Worm (Caenorhabditis elegans): ENCODE results near the gene pix-1.
A peak's percentile ranks its signal among the peaks of the same experiment; 100 is the strongest.

Gene pix-1

DNA sequence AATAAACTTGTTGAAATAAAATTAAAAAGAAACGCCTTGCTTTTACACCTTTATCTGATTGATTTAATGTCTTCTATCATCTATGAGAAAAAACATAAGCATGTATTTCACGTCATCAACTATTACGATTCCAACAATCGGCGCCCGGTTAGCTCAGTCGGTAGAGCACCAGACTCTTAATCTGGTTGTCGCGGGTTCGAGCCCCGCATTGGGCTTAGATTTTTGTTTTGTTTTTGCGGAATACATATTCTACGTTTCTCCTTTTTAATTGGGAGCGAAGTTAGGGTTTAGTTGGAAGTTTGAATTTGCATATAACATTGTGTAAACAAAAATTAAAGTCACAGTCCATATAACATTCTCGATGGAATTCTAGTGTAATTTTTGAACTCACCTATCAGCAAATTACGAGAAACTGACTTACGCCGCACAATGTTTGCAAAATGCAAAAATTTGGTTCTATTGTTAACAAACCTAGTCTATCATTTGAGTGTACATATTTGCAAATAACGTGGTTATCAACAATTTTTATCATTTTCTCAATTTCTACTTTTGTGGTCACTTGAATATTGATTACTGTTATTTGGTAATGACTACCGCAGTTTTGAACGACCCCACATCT lies 9.9 kb upstream of the pix-1 start, which contains the start of gene shc-3:
Gene shc-3, plus strand, starts transcription at position 484 of the 619 bp plus-strand sequence.
- TF ChIP-seq unc-30 (tag; optimal IDR thresholded peaks at IDR 0.05) (no peak), elt-2 (tag; optimal IDR thresholded peaks at IDR 0.05) (peak; percentile 58)

DNA sequence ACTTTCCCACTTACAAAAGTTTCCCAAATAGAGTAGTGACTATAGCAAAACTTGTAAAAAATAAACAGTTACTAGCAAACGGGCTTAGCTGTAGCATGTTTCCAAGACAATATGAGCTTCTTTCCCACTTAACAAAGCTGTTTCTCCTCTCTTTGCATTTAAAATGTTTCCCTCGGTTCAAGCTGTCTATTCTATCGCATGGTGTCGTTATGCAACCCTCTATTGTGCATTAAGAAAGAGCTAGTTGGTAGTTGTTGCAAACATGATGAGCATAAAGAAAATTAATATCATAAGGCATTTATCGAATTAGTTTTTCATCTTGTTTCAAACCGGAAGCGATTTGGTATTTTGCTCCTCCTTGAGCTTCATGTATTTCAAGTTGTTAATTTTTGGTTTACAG lies 4.3 kb upstream of the pix-1 start, which contains the start of gene poml-1:
Gene poml-1, minus strand, starts transcription at position 101 of the 400 bp plus-strand sequence.
- no peak for TF ChIP-seq nhr-237 (tag; optimal IDR thresholded peaks at IDR 0.05)

DNA sequence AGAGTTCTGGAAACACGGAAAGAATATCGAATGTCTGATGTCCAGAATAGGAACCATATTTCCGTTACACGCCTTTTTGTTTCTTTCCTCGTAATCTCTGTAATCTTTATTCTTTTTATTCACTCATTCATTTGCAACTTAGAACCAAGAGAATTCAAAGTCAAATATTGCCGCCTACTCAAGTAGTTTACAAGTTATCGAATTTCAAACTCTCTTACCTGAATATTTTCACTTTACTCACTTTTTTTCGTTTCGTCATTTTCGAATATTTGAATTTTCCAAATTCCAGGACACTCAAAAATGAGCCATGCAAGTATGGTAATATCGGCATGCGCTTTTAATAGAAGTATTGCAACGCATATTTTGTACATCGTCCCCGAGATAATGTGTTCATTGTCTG lies 2.7 kb upstream of the pix-1 start, which contains the start of gene K11E4.6:
Gene K11E4.6, plus strand, starts transcription at position 301 of the 400 bp plus-strand sequence.
- TF ChIP-seq egl-13 (tag; optimal IDR thresholded peaks at IDR 0.05) (no peak), nhr-12 (tag; optimal IDR thresholded peaks at IDR 0.05) (no peak), unc-62 (GFP tag; optimal IDR thresholded peaks at IDR 0.05) (no peak), mdl-1 (tag; optimal IDR thresholded peaks at IDR 0.05) (no peak), ces-1 (GFP tag; optimal IDR thresholded peaks at IDR 0.05) (no peak), efl-3 (GFP tag; optimal IDR thresholded peaks at IDR 0.05) (no peak), F16B12.6 (tag; optimal IDR thresholded peaks at IDR 0.05) (no peak), C16A3.4 (tag; optimal IDR thresholded peaks at IDR 0.05) (no peak), grh-1 (GFP tag; IDR thresholded peaks at IDR 0.05) (no peak), dpl-1 (GFP tag; optimal IDR thresholded peaks at IDR 0.05) (no peak), C34B4.2 (tag; optimal IDR thresholded peaks at IDR 0.05) (no peak), nhr-11 (tag; optimal IDR thresholded peaks at IDR 0.05) (no peak), unc-86 (tag; optimal IDR thresholded peaks at IDR 0.05) (no peak), sup-37 (GFP tag; optimal IDR thresholded peaks at IDR 0.05) (no peak), unc-30 (tag; optimal IDR thresholded peaks at IDR 0.05) (no peak)

- peak; percentile 66 for TF ChIP-seq blmp-1 (tag; optimal IDR thresholded peaks at IDR 0.05)
- no peak for TF ChIP-seq mef-2 (tag; optimal IDR thresholded peaks at IDR 0.05)
- peak in 1 of 6 experiments; percentile 19 for TF ChIP-seq elt-3 (tag; optimal IDR thresholded peaks at IDR 0.05)
Measured at ce11 chrX:13726285-13726684, 808 bp upstream of the pix-1 start.

DNA sequence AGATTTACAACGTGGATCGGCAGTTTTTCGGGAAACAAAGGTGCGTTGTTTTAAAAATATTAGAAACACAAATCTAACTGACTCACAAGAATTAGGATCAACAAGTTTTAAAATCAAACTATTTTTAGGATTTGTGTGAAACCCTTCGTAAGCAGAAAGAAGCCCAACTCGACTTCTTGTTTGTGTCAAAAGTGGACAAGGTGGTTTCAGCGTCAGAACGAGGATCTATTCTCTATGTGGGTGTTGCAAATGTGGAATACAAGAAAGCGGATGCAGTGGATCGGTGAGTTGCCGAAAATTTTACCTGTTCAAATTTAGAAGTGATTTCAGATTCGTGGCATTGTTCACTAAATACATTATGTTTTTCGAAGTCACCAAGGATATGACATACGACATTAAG lies 1.9 kb downstream of the pix-1 start:
- TF ChIP-seq pax-3 (tag; optimal IDR thresholded peaks at IDR 0.05) (no peak), egl-13 (tag; optimal IDR thresholded peaks at IDR 0.05) (no peak), efl-3 (GFP tag; optimal IDR thresholded peaks at IDR 0.05) (no peak), unc-62 (GFP tag; optimal IDR thresholded peaks at IDR 0.05) (no peak), efl-1 (optimal IDR thresholded peaks at IDR 0.05) (no peak), efl-1 (GFP tag; optimal IDR thresholded peaks at IDR 0.05 in 1 of 2) (no peak), zag-1 (tag; optimal IDR thresholded peaks at IDR 0.05) (no peak), zip-4 (GFP tag; optimal IDR thresholded peaks at IDR 0.05) (no peak), unc-98 (GFP tag; IDR thresholded peaks at IDR 0.05) (no peak), aha-1 (tag; optimal IDR thresholded peaks at IDR 0.05) (no peak), skn-1 (tag; optimal IDR thresholded peaks at IDR 0.05) (no peak), hlh-4 (tag; optimal IDR thresholded peaks at IDR 0.05) (no peak), rnt-1 (tag; optimal IDR thresholded peaks at IDR 0.05) (no peak), nhr-71 (tag; optimal IDR thresholded peaks at IDR 0.05) (no peak), fkh-8 (tag; optimal IDR thresholded peaks at IDR 0.05) (no peak), tlp-1 (tag; optimal IDR thresholded peaks at IDR 0.05) (no peak)

DNA sequence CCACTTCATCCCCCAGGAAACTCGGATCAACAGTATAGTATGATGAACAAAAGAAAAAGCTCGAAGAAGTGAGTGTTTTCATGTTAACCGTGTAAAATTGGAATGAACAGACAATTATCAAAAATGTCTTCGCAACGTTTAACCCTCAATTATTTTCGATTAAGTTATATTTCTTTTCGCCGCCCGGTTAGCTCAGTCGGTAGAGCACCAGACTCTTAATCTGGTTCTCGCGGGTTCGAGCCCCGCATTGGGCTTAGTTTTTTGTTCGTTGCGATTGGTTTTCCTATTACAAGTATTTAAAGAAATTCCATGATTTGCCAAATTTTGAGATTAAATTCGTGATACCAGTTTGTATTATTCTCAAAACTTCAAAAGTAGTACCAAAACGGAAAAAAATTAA lies 2.6 kb downstream of the pix-1 start:
- TF ChIP-seq efl-1 (optimal IDR thresholded peaks at IDR 0.05) (no peak), efl-1 (GFP tag; optimal IDR thresholded peaks at IDR 0.05 in 1 of 2) (peak in 1 of 2 experiments; percentile 23), lin-35 (GFP tag; optimal IDR thresholded peaks at IDR 0.05) (no peak), ceh-63 (GFP tag; optimal IDR thresholded peaks at IDR 0.05) (no peak)

Measured in whole organism, L1 larva.